Worm (Caenorhabditis elegans): ENCODE measurements around the gene ddo-1.

ce11 chrV:17821805-17822204 is 44.8 kb upstream of the ddo-1 start, which contains the start of gene srh-300:
- TF ChIP-seq fkh-10 (GFP tag; optimal IDR thresholded peaks at IDR 0.05) (no peak), unc-62 (GFP tag; optimal IDR thresholded peaks at IDR 0.05) (no peak), elt-2 (tag; optimal IDR thresholded peaks at IDR 0.05) (no peak), ceh-63 (GFP tag; optimal IDR thresholded peaks at IDR 0.05) (no peak), ztf-11 (tag; optimal IDR thresholded peaks at IDR 0.05) (no peak), lsy-2 (tag; optimal IDR thresholded peaks at IDR 0.05) (no peak), aly-2 (tag; optimal IDR thresholded peaks at IDR 0.05) (no peak), lir-3 (tag; optimal IDR thresholded peaks at IDR 0.05; ENCODE audit: poor library complexity) (no peak), ceh-82 (tag; optimal IDR thresholded peaks at IDR 0.05) (no peak)
